Worm (Caenorhabditis elegans) whole organism, young adult: ENCODE measurements around the gene sru-36.

Source experiments
- F22D6.2 ChIP-seq: sonication (generic microtip); optimal IDR thresholded peaks from 2 replicates; lab custom pipeline; 2016; ENCODE audit warnings: mild to moderate bottlenecking, missing genetic modification characterization, missing compliant biosample characterization
- F23B12.7 ChIP-seq: sonication (generic microtip); optimal IDR thresholded peaks from 2 replicates; lab custom pipeline; 2017; ENCODE audit warnings: missing genetic modification characterization, mild to moderate bottlenecking, missing compliant biosample characterization, antibody characterized with exemption, moderate library complexity; ENCODE audit not compliant: insufficient read depth
- F37B4.10 ChIP-seq: fragments of 200-800 bp; sonication (Bioruptor generic); IDR thresholded peaks from 2 replicates; pipeline ENCODE4 v1.3.6; 2022; ENCODE audit warnings: missing genetic modification characterization, missing compliant biosample characterization
- Y53G8AR.9 ChIP-seq: fragments of 200-800 bp; sonication (Bioruptor generic); conservative IDR thresholded peaks from 2 replicates; pipeline ENCODE4 v1.3.6; 2022; ENCODE audit warnings: missing genetic modification reagents, missing genetic modification characterization, missing compliant biosample characterization
- gei-17 ChIP-seq: fragments of 200-800 bp; sonication (Bioruptor generic); optimal IDR thresholded peaks from 2 replicates; lab custom pipeline; 2018; ENCODE audit warnings: mild to moderate bottlenecking, missing genetic modification characterization, missing compliant biosample characterization
- nfya-1 ChIP-seq: sonication (generic microtip); optimal IDR thresholded peaks from 2 replicates; lab custom pipeline; 2017; ENCODE audit warnings: antibody characterized with exemption, missing compliant biosample characterization, missing genetic modification characterization, borderline replicate concordance; ENCODE audit not compliant: insufficient read depth
- nhr-90 ChIP-seq: sonication (generic microtip); optimal IDR thresholded peaks from 2 replicates; lab custom pipeline; 2016; ENCODE audit warnings: missing genotype, mild to moderate bottlenecking, missing genetic modification characterization, missing compliant biosample characterization

ce11 chrV:9798212-9798611 lies 43.3 kb upstream of the sru-36 start:
- no peak for TF ChIP-seq nhr-90 (tag; lab: Kevin White, UChicago)
- no peak for TF ChIP-seq gei-17 (GFP tag; lab: Kevin White, UChicago)
- TF ChIP-seq Y53G8AR.9 (GFP tag; lab: Robert Waterston, UW): no peak
- no peak for TF ChIP-seq nfya-1
- no peak for TF ChIP-seq F22D6.2 (tag; lab: Kevin White, UChicago)
- TF ChIP-seq F37B4.10: no peak
- no peak for TF ChIP-seq F23B12.7 (tag; lab: Kevin White, UChicago)
